Worm (Caenorhabditis elegans): ENCODE measurements around the gene del-9.

DNA sequence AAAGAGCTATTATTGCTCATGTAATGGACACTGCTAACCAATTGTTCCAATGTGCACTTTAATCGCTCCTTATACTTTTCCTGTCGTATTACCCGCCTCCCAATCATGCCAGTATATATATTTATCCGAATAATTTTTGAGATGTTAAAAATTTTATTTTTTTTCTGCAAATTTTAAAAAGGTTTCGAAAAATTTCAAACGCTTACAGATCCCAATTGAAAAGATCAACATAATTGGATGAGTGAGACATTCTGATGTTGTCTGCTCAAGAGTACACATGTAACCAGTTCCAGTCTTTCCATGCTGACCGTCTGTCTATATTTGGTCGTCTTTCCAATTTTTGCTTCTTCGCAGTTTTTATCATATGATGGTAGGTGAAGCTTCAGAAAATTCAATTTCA is 42.1 kb upstream of the del-9 start, which contains the start of gene R11G1.1:
- TF ChIP-seq lin-26 (GFP tag; IDR thresholded peaks at IDR 0.05) (no peak), F22D6.2 (tag; optimal IDR thresholded peaks at IDR 0.05) (no peak), ceh-79 (tag; optimal IDR thresholded peaks at IDR 0.05) (no peak), pha-4 (tag; optimal IDR thresholded peaks at IDR 0.05) (no peak), cebp-1 (GFP tag; IDR thresholded peaks at IDR 0.05) (no peak), cebp-1 (tag; optimal IDR thresholded peaks at IDR 0.05) (no peak), dpl-1 (GFP tag; optimal IDR thresholded peaks at IDR 0.05) (no peak), atf-7 (tag; optimal IDR thresholded peaks at IDR 0.05) (no peak), mcd-1 (GFP tag; IDR thresholded peaks at IDR 0.05) (no peak), chd-7 (tag; optimal IDR thresholded peaks at IDR 0.05) (no peak), lin-40 (tag; optimal IDR thresholded peaks at IDR 0.05) (no peak), snpc-3.4 (tag; optimal IDR thresholded peaks at IDR 0.05) (no peak)

Data from whole organism, young adult.